Worm (Caenorhabditis elegans) whole organism, young adult: ENCODE measurements around the gene mai-1.

Experiments
- F57A8.1 ChIP-seq: fragments of 200-800 bp; sonication (Bioruptor generic); optimal IDR thresholded peaks from 2 replicates; lab custom pipeline; 2018; ENCODE audit warnings: mild to moderate bottlenecking, missing genetic modification characterization, moderate library complexity, missing compliant biosample characterization
- Y53F4B.3 ChIP-seq: fragments of 200-800 bp; sonication (Bioruptor generic); IDR thresholded peaks from 2 replicates; pipeline ENCODE4 v1.3.6; 2022; ENCODE audit warnings: missing genetic modification reagents, missing genetic modification characterization, missing compliant biosample characterization
- ZK185.1 ChIP-seq: sonication (generic microtip); optimal IDR thresholded peaks from 2 replicates; lab custom pipeline; 2016; ENCODE audit warnings: mild to moderate bottlenecking, missing genetic modification characterization, missing compliant biosample characterization; ENCODE audit not compliant: poor library complexity, severe bottlenecking
- efl-1 ChIP-seq: fragments of 150-350 bp; optimal IDR thresholded peaks from 2 replicates; lab custom pipeline; 2014; ENCODE audit warnings: missing biosample characterization, missing genetic modification reagents, missing genetic modification characterization
- hmg-20 ChIP-seq: fragments of 200-800 bp; sonication (Bioruptor generic); IDR thresholded peaks from 2 replicates; pipeline ENCODE4 v1.3.6; 2022; ENCODE audit warnings: missing genetic modification reagents, missing genetic modification characterization, missing compliant biosample characterization
- lin-35 ChIP-seq, 3 experiments: fragments of 150-350 bp in 2 of 3; sonication (generic microtip) in 1 of 3; optimal IDR thresholded peaks; 2 replicates each; lab custom pipeline; 2014 to 2018; ENCODE audit warnings: missing biosample characterization in 3 of 3, missing genetic modification characterization in 3 of 3, missing genetic modification reagents in 3 of 3

- no peak for TF ChIP-seq ZK185.1 (tag; lab: Kevin White, UChicago)
- no peak for TF ChIP-seq Y53F4B.3 (GFP tag; lab: Robert Waterston, UW)
- TF ChIP-seq lin-35 (GFP tag; optimal IDR thresholded peaks at IDR 0.05; lab: Kevin White, UChicago), result no peak
- TF ChIP-seq hmg-20 (GFP tag; lab: Robert Waterston, UW), result no peak
- TF ChIP-seq efl-1 (GFP tag; lab: Kevin White, UChicago), result no peak
- no peak for TF ChIP-seq F57A8.1 (GFP tag; lab: Kevin White, UChicago)
These were observed 2.4 kb upstream of the mai-1 start for ce11 chrX:3118596-3119287.
